Fruit fly (Drosophila melanogaster) whole organism, prepupa: ENCODE results near the gene CG43750.

Source experiments
- CG6854 ChIP-seq: fragments of 200-800 bp; sonication (Bioruptor generic); optimal IDR thresholded peaks from 2 replicates; lab custom pipeline; 2017; ENCODE audit warnings: missing biosample characterization, mild to moderate bottlenecking, missing genetic modification characterization
- Eip75B ChIP-seq: fragments of 200-800 bp; sonication (Bioruptor generic); optimal IDR thresholded peaks from 3 replicates; lab custom pipeline; 2016; ENCODE audit warnings: missing biosample characterization, missing genetic modification characterization
- Eip93F ChIP-seq: fragments of 200-800 bp; sonication (Bioruptor generic); optimal IDR thresholded peaks from 2 replicates; lab custom pipeline; 2016; ENCODE audit warnings: missing biosample characterization, mild to moderate bottlenecking, missing genetic modification characterization
- Met ChIP-seq: fragments of 200-800 bp; sonication (Bioruptor generic); optimal IDR thresholded peaks from 3 replicates; lab custom pipeline; 2016; ENCODE audit warnings: missing biosample characterization, missing genetic modification characterization
- OdsH ChIP-seq: fragments of 200-800 bp; sonication (Bioruptor generic); optimal IDR thresholded peaks from 3 replicates; lab custom pipeline; 2016; ENCODE audit warnings: missing biosample characterization, missing genetic modification characterization
- Sox102F ChIP-seq: fragments of 200-800 bp; sonication (Bioruptor generic); optimal IDR thresholded peaks from 2 replicates; lab custom pipeline; 2016; ENCODE audit warnings: missing biosample characterization, mild to moderate bottlenecking, missing genetic modification characterization
- Sox14 ChIP-seq: fragments of 200-800 bp; sonication (Bioruptor generic); optimal IDR thresholded peaks from 3 replicates; lab custom pipeline; 2016; ENCODE audit warnings: missing biosample characterization, missing genetic modification characterization
- svp ChIP-seq: fragments of 200-800 bp; sonication (Bioruptor generic); peaks from one replicate; lab custom pipeline; 2016; ENCODE audit warnings: missing biosample characterization, missing genetic modification characterization

dm6 chr2L:2415109-2415508 lies 24.6 kb upstream of the CG43750 start, which contains the start of gene CG18641:
- TF ChIP-seq OdsH (no peak), svp (peak; percentile 15), Sox14 (no peak), CG6854 (GFP tag; lab: Kevin White, UChicago) (no peak), Eip75B (GFP tag; lab: Kevin White, UChicago) (no peak), Met (GFP tag; lab: Kevin White, UChicago) (no peak), Eip93F (GFP tag; lab: Kevin White, UChicago) (no peak), Sox102F (GFP tag; lab: Kevin White, UChicago) (no peak)
